Fruit fly (Drosophila melanogaster): ENCODE data around the gene CG13314.

dm6 chr3L:8947848-8948494 is 33.6 kb upstream of the CG13314 start:
- no peak for TF ChIP-seq CTCF (optimal IDR thresholded peaks at IDR 0.05)
- TF ChIP-seq CG8478 (optimal IDR thresholded peaks at IDR 0.05): no peak

Measured in S2 (cell line).